Worm (Caenorhabditis elegans) whole organism, mixed stage, embryonic: Measurements from ENCODE around the gene dpy-6.

Source experiments
- M03D4.4 ChIP-seq: sonication (generic microtip); optimal IDR thresholded peaks from 2 replicates; lab custom pipeline; 2017; ENCODE audit warnings: mild to moderate bottlenecking, missing genetic modification characterization, missing compliant biosample characterization
- bed-3 ChIP-seq: fragments of 200-800 bp; sonication (Bioruptor generic); optimal IDR thresholded peaks from 3 replicates; lab custom pipeline; 2018; ENCODE audit warnings: mild to moderate bottlenecking, missing genetic modification characterization, moderate library complexity, missing compliant biosample characterization
- blmp-1 ChIP-seq: fragments of 150-350 bp; optimal IDR thresholded peaks from 2 replicates; lab custom pipeline; 2014; ENCODE audit warnings: missing biosample characterization, missing genetic modification characterization
- lin-13 ChIP-seq: fragments of 150-350 bp; optimal IDR thresholded peaks from 2 replicates; lab custom pipeline; 2014; ENCODE audit warnings: missing biosample characterization, missing genetic modification characterization
- lsy-2 ChIP-seq: fragments of 150-350 bp; optimal IDR thresholded peaks from 2 replicates; lab custom pipeline; 2014; ENCODE audit warnings: missing biosample characterization, missing genetic modification characterization
- nhr-237 ChIP-seq: fragments of 150-350 bp; optimal IDR thresholded peaks from 2 replicates; lab custom pipeline; 2014; ENCODE audit warnings: missing biosample characterization, missing genetic modification characterization
- pha-4 ChIP-seq: fragments of 150-350 bp; optimal IDR thresholded peaks from 2 replicates; lab custom pipeline; 2018; ENCODE audit warnings: missing biosample characterization, missing genetic modification reagents, missing genetic modification characterization
- snpc-4 ChIP-seq: fragments of 150-350 bp; optimal IDR thresholded peaks from 2 replicates; lab custom pipeline; 2014; ENCODE audit warnings: missing biosample characterization, missing genetic modification characterization
- unc-62 ChIP-seq: fragments of 150-350 bp; optimal IDR thresholded peaks from 2 replicates; lab custom pipeline; 2014; ENCODE audit warnings: missing biosample characterization, missing genetic modification reagents, missing genetic modification characterization

DNA sequence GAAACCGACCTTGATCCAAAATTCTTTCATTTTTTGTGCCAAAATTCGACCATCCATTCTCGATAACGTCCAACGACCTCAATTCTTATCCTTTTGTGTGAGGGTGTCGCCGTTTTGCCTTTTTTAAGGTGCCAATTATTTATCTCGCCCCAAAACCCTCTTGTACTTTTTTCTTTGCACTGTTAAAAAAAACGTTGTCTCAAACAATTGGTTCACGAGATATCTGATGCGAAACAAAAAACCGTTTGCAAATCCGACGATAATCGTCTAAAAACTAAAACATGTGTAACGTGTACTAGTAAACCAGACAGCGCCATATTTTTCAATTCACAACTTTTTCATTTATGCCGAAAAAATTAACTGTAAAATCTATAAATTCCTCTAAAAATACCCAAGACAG is 1.9 kb upstream of the dpy-6 start, which contains the start of gene F16F9.3:
- no peak for TF ChIP-seq snpc-4
- no peak for TF ChIP-seq M03D4.4 (tag; lab: Kevin White, UChicago)
- TF ChIP-seq pha-4 (tag; lab: Kevin White, UChicago) = no peak
- no peak for TF ChIP-seq unc-62 (GFP tag; lab: Kevin White, UChicago)
- TF ChIP-seq lsy-2 (tag; lab: Kevin White, UChicago) = no peak
- no peak for TF ChIP-seq lin-13
- no peak for TF ChIP-seq blmp-1 (tag; lab: Kevin White, UChicago)
- TF ChIP-seq bed-3 = no peak
- TF ChIP-seq nhr-237 (tag; lab: Kevin White, UChicago) = no peak
